Fruit fly (Drosophila melanogaster) whole organism, embryonic: ENCODE data around the gene CAHbeta.

Experiments
- Abd-B ChIP-seq: fragments of 200-800 bp; sonication (Bioruptor generic); optimal IDR thresholded peaks from 2 replicates; lab custom pipeline; 2018; ENCODE audit warnings: missing biosample characterization, mild to moderate bottlenecking, missing genetic modification characterization, moderate library complexity
- BEAF-32 ChIP-seq: fragments of 200-800 bp; sonication (Bioruptor generic); optimal IDR thresholded peaks from 3 replicates; lab custom pipeline; 2017; ENCODE audit warnings: missing biosample characterization, missing genetic modification characterization, mild to moderate bottlenecking, moderate library complexity, missing genetic modification reagents
- CG10462 ChIP-seq: fragments of 200-800 bp; sonication (Bioruptor generic); optimal IDR thresholded peaks from 2 replicates; lab custom pipeline; 2016; ENCODE audit warnings: missing biosample characterization, missing genetic modification characterization
- CG14965 ChIP-seq: fragments of 200-800 bp; sonication (Bioruptor generic); optimal IDR thresholded peaks from 2 replicates; lab custom pipeline; 2016; ENCODE audit warnings: missing biosample characterization, missing genetic modification characterization, borderline replicate concordance
- CG15601 ChIP-seq: fragments of 200-800 bp; sonication (Bioruptor generic); optimal IDR thresholded peaks from 3 replicates; lab custom pipeline; 2019; ENCODE audit warnings: missing biosample characterization, mild to moderate bottlenecking, missing genetic modification characterization, moderate library complexity
- CG1603 ChIP-seq: fragments of 200-800 bp; sonication (Bioruptor generic); optimal IDR thresholded peaks from 2 replicates; lab custom pipeline; 2019; ENCODE audit warnings: missing biosample characterization, mild to moderate bottlenecking, missing genetic modification characterization, moderate library complexity
- CG17186 ChIP-seq: fragments of 200-800 bp; sonication (Bioruptor generic); optimal IDR thresholded peaks from 3 replicates; lab custom pipeline; 2017; ENCODE audit warnings: missing biosample characterization, missing genetic modification reagents, missing genetic modification characterization
- CG18476 ChIP-seq: fragments of 200-800 bp; sonication (Bioruptor generic); optimal IDR thresholded peaks from 2 replicates; lab custom pipeline; 2016; ENCODE audit warnings: missing biosample characterization, mild to moderate bottlenecking, missing genetic modification characterization
- CG2875 ChIP-seq: fragments of 200-800 bp; sonication (Bioruptor generic); optimal IDR thresholded peaks from 2 replicates; lab custom pipeline; 2017; ENCODE audit warnings: missing biosample characterization, mild to moderate bottlenecking, missing genetic modification characterization, missing genetic modification reagents
- CG31388 ChIP-seq: fragments of 200-800 bp; sonication (Bioruptor generic); optimal IDR thresholded peaks from 2 replicates; lab custom pipeline; 2016; ENCODE audit warnings: missing biosample characterization, missing genetic modification characterization
- CG32772 ChIP-seq: fragments of 200-800 bp; sonication (Bioruptor generic); IDR thresholded peaks from 2 replicates; pipeline ENCODE4 v1.3.6; 2022; ENCODE audit warnings: missing biosample characterization, missing genetic modification characterization
- CG33213 ChIP-seq: fragments of 200-800 bp; sonication (Bioruptor generic); optimal IDR thresholded peaks from 3 replicates; lab custom pipeline; 2016; ENCODE audit warnings: missing biosample characterization, missing genetic modification characterization
- CG4404 ChIP-seq: fragments of 200-800 bp; sonication (Bioruptor generic); IDR thresholded peaks from 2 replicates; pipeline ENCODE4 v1.3.6; 2022; ENCODE audit warnings: missing biosample characterization, missing genetic modification characterization
- CG6791 ChIP-seq: fragments of 200-800 bp; sonication (Bioruptor generic); IDR thresholded peaks from 3 replicates; pipeline ENCODE4 v1.3.6; 2022; ENCODE audit warnings: missing biosample characterization, missing genetic modification characterization; ENCODE audit not compliant: partially characterized antibody
- CG7745 ChIP-seq: fragments of 200-800 bp; sonication (Bioruptor generic); optimal IDR thresholded peaks from 2 replicates; lab custom pipeline; 2018; ENCODE audit warnings: missing biosample characterization, mild to moderate bottlenecking, missing genetic modification characterization, moderate library complexity
- CG7786 ChIP-seq: fragments of 200-800 bp; sonication (Bioruptor generic); optimal IDR thresholded peaks from 2 replicates; lab custom pipeline; 2016; ENCODE audit warnings: missing biosample characterization, missing genetic modification characterization
- CG8388 ChIP-seq: fragments of 200-800 bp; sonication (Bioruptor generic); optimal IDR thresholded peaks from 2 replicates; lab custom pipeline; 2019; ENCODE audit warnings: missing biosample characterization, mild to moderate bottlenecking, missing genetic modification characterization, moderate library complexity
- CG9932 ChIP-seq: fragments of 200-800 bp; sonication (Bioruptor generic); IDR thresholded peaks from 2 replicates; pipeline ENCODE4 v1.3.6; 2022; ENCODE audit warnings: missing biosample characterization, missing genetic modification characterization
- D19A ChIP-seq: fragments of 200-800 bp; optimal IDR thresholded peaks from 3 replicates; lab custom pipeline; 2019; ENCODE audit warnings: missing biosample characterization, mild to moderate bottlenecking, missing genetic modification characterization, moderate library complexity
- Deaf1 ChIP-seq: fragments of 200-800 bp; optimal IDR thresholded peaks from 3 replicates; lab custom pipeline; 2019; ENCODE audit warnings: missing biosample characterization, mild to moderate bottlenecking, missing genetic modification characterization, moderate library complexity
- Dref ChIP-seq: fragments of 200-800 bp; sonication (Bioruptor generic); IDR thresholded peaks from 2 replicates; pipeline ENCODE4 v1.3.6; 2022; ENCODE audit warnings: missing biosample characterization, missing genetic modification characterization
- E2f1 ChIP-seq: fragments of 200-800 bp; sonication (Bioruptor generic); IDR thresholded peaks from 2 replicates; pipeline ENCODE4 v1.3.6; 2022; ENCODE audit warnings: missing biosample characterization, missing genetic modification characterization
- Elba2 ChIP-seq: fragments of 200-800 bp; sonication (Bioruptor generic); optimal IDR thresholded peaks from 3 replicates; lab custom pipeline; 2016; ENCODE audit warnings: missing biosample characterization, missing genetic modification characterization
- Ets97D ChIP-seq: fragments of 200-800 bp; sonication (Bioruptor generic); optimal IDR thresholded peaks from 3 replicates; lab custom pipeline; 2016; ENCODE audit warnings: missing biosample characterization, missing genetic modification characterization
- H2.0 ChIP-seq: fragments of 200-800 bp; sonication (Bioruptor generic); IDR thresholded peaks from 2 replicates; pipeline ENCODE4 v1.3.6; 2022; ENCODE audit warnings: missing biosample characterization, missing genetic modification characterization
- Hr3 ChIP-seq: fragments of 200-800 bp; sonication (Bioruptor generic); optimal IDR thresholded peaks from 3 replicates; lab custom pipeline; 2016; ENCODE audit warnings: missing biosample characterization, missing genetic modification characterization
- Meics ChIP-seq: fragments of 200-800 bp; sonication (Bioruptor generic); optimal IDR thresholded peaks from 2 replicates; lab custom pipeline; 2017; ENCODE audit warnings: missing biosample characterization, mild to moderate bottlenecking, missing genetic modification characterization
- Oli ChIP-seq: fragments of 200-800 bp; sonication (Bioruptor generic); optimal IDR thresholded peaks from 2 replicates; lab custom pipeline; 2018; ENCODE audit warnings: missing biosample characterization, mild to moderate bottlenecking, missing genetic modification characterization, moderate library complexity
- Optix ChIP-seq: fragments of 200-800 bp; sonication (Bioruptor generic); IDR thresholded peaks from 3 replicates; pipeline ENCODE4 v1.3.6; 2022; ENCODE audit warnings: missing biosample characterization, missing genetic modification characterization
- Rx ChIP-seq: fragments of 200-800 bp; sonication (Bioruptor generic); IDR thresholded peaks from 2 replicates; pipeline ENCODE4 v1.3.6; 2022; ENCODE audit warnings: missing biosample characterization, missing genetic modification characterization
- Sin3A ChIP-seq: fragments of >200 bp; optimal IDR thresholded peaks from 2 replicates; lab custom pipeline; 2018
- Spps ChIP-seq: fragments of 200-800 bp; sonication (Bioruptor generic); optimal IDR thresholded peaks from 2 replicates; lab custom pipeline; 2018; ENCODE audit warnings: missing biosample characterization, mild to moderate bottlenecking, missing genetic modification characterization
- Stat92E ChIP-seq, 3 experiments: fragments of >200 bp in 2 of 3; fragments of 200-800 bp in 1 of 3; sonication (Bioruptor generic) in 1 of 3; optimal IDR thresholded peaks; 2 replicates each; lab custom pipeline; 2017 to 2019; ENCODE audit warnings: missing biosample characterization in 3 of 3, missing genetic modification characterization in 3 of 3, mild to moderate bottlenecking in 1 of 3, moderate library complexity in 1 of 3
- bab2 ChIP-seq: fragments of 200-800 bp; sonication (Bioruptor generic); optimal IDR thresholded peaks from 2 replicates; lab custom pipeline; 2016; ENCODE audit warnings: missing biosample characterization, missing genetic modification characterization
- bcd ChIP-seq: fragments of 200-800 bp; sonication (Bioruptor generic); optimal IDR thresholded peaks from 2 replicates; lab custom pipeline; 2017; ENCODE audit warnings: missing biosample characterization, mild to moderate bottlenecking, missing genetic modification characterization
- dan ChIP-seq: fragments of 200-800 bp; sonication (Bioruptor generic); IDR thresholded peaks from 2 replicates; pipeline ENCODE4 v1.3.6; 2022; ENCODE audit warnings: missing biosample characterization, missing genetic modification characterization
- dm ChIP-seq: fragments of 200-800 bp; sonication (Bioruptor generic); optimal IDR thresholded peaks from 3 replicates; lab custom pipeline; 2016; ENCODE audit warnings: missing biosample characterization, missing genetic modification characterization
- esg ChIP-seq: fragments of 200-800 bp; sonication (Bioruptor generic); conservative IDR thresholded peaks from 2 replicates; pipeline ENCODE4 v1.3.6; 2022; ENCODE audit warnings: missing biosample characterization, missing genetic modification characterization
- ewg ChIP-seq: fragments of 200-800 bp; sonication (Bioruptor generic); optimal IDR thresholded peaks from 3 replicates; lab custom pipeline; 2017; ENCODE audit warnings: mild to moderate bottlenecking, missing biosample characterization, missing genetic modification reagents, missing genetic modification characterization
- eyg ChIP-seq: fragments of 200-800 bp; sonication (Bioruptor generic); optimal IDR thresholded peaks from 3 replicates; lab custom pipeline; 2016; ENCODE audit warnings: missing biosample characterization, missing genetic modification characterization
- grau ChIP-seq: fragments of 200-800 bp; optimal IDR thresholded peaks from 3 replicates; lab custom pipeline; 2019; ENCODE audit warnings: missing biosample characterization, mild to moderate bottlenecking, missing genetic modification characterization, moderate library complexity
- h ChIP-seq: fragments of >200 bp; optimal IDR thresholded peaks from 2 replicates; lab custom pipeline; 2017
- her ChIP-seq: fragments of 200-800 bp; sonication (Bioruptor generic); optimal IDR thresholded peaks from 2 replicates; lab custom pipeline; 2016; ENCODE audit warnings: missing biosample characterization, missing genetic modification characterization
- insv ChIP-seq, 2 experiments: fragments of 200-800 bp; sonication (Bioruptor generic); optimal IDR thresholded peaks; 3 replicates each; lab custom pipeline; 2016 to 2018; ENCODE audit warnings: missing biosample characterization in 2 of 2, missing genetic modification characterization in 2 of 2
- kah ChIP-seq: fragments of 200-800 bp; sonication (Bioruptor generic); optimal IDR thresholded peaks from 2 replicates; lab custom pipeline; 2018; ENCODE audit warnings: missing biosample characterization, mild to moderate bottlenecking, missing genetic modification characterization
- kay ChIP-seq: fragments of 200-800 bp; sonication (Bioruptor generic); optimal IDR thresholded peaks from 2 replicates; lab custom pipeline; 2016; ENCODE audit warnings: missing biosample characterization, missing genetic modification characterization
- lilli ChIP-seq: fragments of 200-800 bp; sonication (Bioruptor generic); optimal IDR thresholded peaks from 3 replicates; lab custom pipeline; 2016; ENCODE audit warnings: missing biosample characterization, missing genetic modification characterization
- odd ChIP-seq: fragments of 200-800 bp; sonication (Bioruptor generic); optimal IDR thresholded peaks from 2 replicates; lab custom pipeline; 2017; ENCODE audit warnings: missing biosample characterization, mild to moderate bottlenecking, missing genetic modification characterization
- onecut ChIP-seq: fragments of 200-800 bp; sonication (Bioruptor generic); IDR thresholded peaks from 2 replicates; pipeline ENCODE4 v1.3.6; 2022; ENCODE audit warnings: missing biosample characterization, missing genetic modification characterization
- repo ChIP-seq: fragments of 200-800 bp; sonication (Bioruptor generic); optimal IDR thresholded peaks from 2 replicates; lab custom pipeline; 2016; ENCODE audit warnings: missing biosample characterization, missing genetic modification characterization

Gene CAHbeta

dm6 chr3R:8979850-8980775 lies 547 bp upstream of the CAHbeta start (continued):
- peak; percentile 6 for TF ChIP-seq BEAF-32 (GFP tag; lab: Kevin White, UChicago)
- no peak for TF ChIP-seq h (lab: Kevin White, UChicago)
- TF ChIP-seq D19A (tag; lab: Kevin White, UChicago), result peak; percentile 25
- TF ChIP-seq CG15601 (tag; lab: Kevin White, UChicago), result no peak
- no peak for TF ChIP-seq Abd-B (GFP tag; lab: Kevin White, UChicago)
- TF ChIP-seq CG10462 (GFP tag; lab: Kevin White, UChicago), result no peak
- no peak for TF ChIP-seq odd (GFP tag; lab: Kevin White, UChicago)
- TF ChIP-seq esg (GFP tag; lab: Robert Waterston, UW), result no peak
- TF ChIP-seq CG4404 (GFP tag; lab: Robert Waterston, UW), result no peak
- no peak for TF ChIP-seq CG32772 (GFP tag; lab: Robert Waterston, UW)
- no peak for TF ChIP-seq Dref
- no peak for TF ChIP-seq CG7786 (GFP tag; lab: Kevin White, UChicago)
- TF ChIP-seq CG6791 (GFP tag; lab: Robert Waterston, UW), result 0 out of 3 replicates have a peak, but pooled peaks have one; percentile 45
- no peak for TF ChIP-seq dm
- TF ChIP-seq Stat92E (GFP tag; optimal IDR thresholded peaks at IDR 0.05; lab: Kevin White, UChicago), result no peak
- TF ChIP-seq lilli, result no peak
- TF ChIP-seq CG31388 (GFP tag; lab: Kevin White, UChicago), result no peak
- no peak for TF ChIP-seq dan (GFP tag; lab: Robert Waterston, UW)
- TF ChIP-seq H2.0 (GFP tag; lab: Robert Waterston, UW), result no peak
- TF ChIP-seq Ets97D (GFP tag; lab: Kevin White, UChicago), result peak; percentile 9
- TF ChIP-seq Hr3 (GFP tag; lab: Kevin White, UChicago), result no peak
- TF ChIP-seq CG14965 (GFP tag; lab: Kevin White, UChicago), result no peak
- no peak for TF ChIP-seq kah (GFP tag; lab: Kevin White, UChicago)
- peak; percentile 9 for TF ChIP-seq CG33213
- TF ChIP-seq CG18476 (GFP tag; lab: Kevin White, UChicago), result no peak
- TF ChIP-seq bab2 (GFP tag; lab: Kevin White, UChicago), result no peak
- TF ChIP-seq Meics (GFP tag; lab: Kevin White, UChicago), result peak; percentile 6
- no peak for TF ChIP-seq E2f1 (GFP tag; lab: Robert Waterston, UW)
- TF ChIP-seq bcd, result no peak
- no peak for TF ChIP-seq Oli (tag; lab: Kevin White, UChicago)
- TF ChIP-seq Optix (GFP tag; lab: Robert Waterston, UW), result no peak
- no peak for TF ChIP-seq Elba2 (GFP tag; lab: Kevin White, UChicago)
- no peak for TF ChIP-seq kay (GFP tag; lab: Kevin White, UChicago)
- peak in 1 of 2 experiments; percentile 3 for TF ChIP-seq insv (GFP tag; optimal IDR thresholded peaks at IDR 0.05; lab: Kevin White, UChicago)
- no peak for TF ChIP-seq Spps (tag; lab: Kevin White, UChicago)
- TF ChIP-seq CG2875 (GFP tag; lab: Kevin White, UChicago), result peak; percentile 48
- TF ChIP-seq repo (GFP tag; lab: Kevin White, UChicago), result no peak
- TF ChIP-seq Deaf1, result no peak
- peak; percentile 38 for TF ChIP-seq grau (tag; lab: Kevin White, UChicago)
- TF ChIP-seq Sin3A (lab: Kevin White, UChicago), result no peak
- no peak for TF ChIP-seq Rx
- TF ChIP-seq CG1603, result peak; percentile 32
- TF ChIP-seq her (GFP tag; lab: Kevin White, UChicago), result no peak
- TF ChIP-seq eyg (GFP tag; lab: Kevin White, UChicago), result no peak
- peak; percentile 33 for TF ChIP-seq CG17186 (GFP tag; lab: Kevin White, UChicago)
- no peak for TF ChIP-seq CG8388
- no peak for TF ChIP-seq onecut (GFP tag; lab: Robert Waterston, UW)
- no peak; the same call in 1 of the 2 replicates for TF ChIP-seq CG9932 (GFP tag; lab: Robert Waterston, UW)
- no peak for TF ChIP-seq ewg (GFP tag; lab: Kevin White, UChicago)
- no peak for TF ChIP-seq CG7745 (tag; lab: Kevin White, UChicago)
